Worm (Caenorhabditis elegans) whole organism, mixed stage, embryonic: ENCODE results near the gene C27A2.8.

Experiments used
- M03D4.4 ChIP-seq: sonication (generic microtip); optimal IDR thresholded peaks from 2 replicates; lab custom pipeline; 2017; ENCODE audit warnings: mild to moderate bottlenecking, missing genetic modification characterization, missing compliant biosample characterization
- bed-3 ChIP-seq: fragments of 200-800 bp; sonication (Bioruptor generic); optimal IDR thresholded peaks from 3 replicates; lab custom pipeline; 2018; ENCODE audit warnings: mild to moderate bottlenecking, missing genetic modification characterization, moderate library complexity, missing compliant biosample characterization
- blmp-1 ChIP-seq: fragments of 150-350 bp; optimal IDR thresholded peaks from 2 replicates; lab custom pipeline; 2014; ENCODE audit warnings: missing biosample characterization, missing genetic modification characterization
- ceh-39 ChIP-seq: fragments of 150-350 bp; optimal IDR thresholded peaks from 2 replicates; lab custom pipeline; 2014; ENCODE audit warnings: missing biosample characterization, missing genetic modification characterization
- ceh-43 ChIP-seq: fragments of 200-800 bp; sonication (Bioruptor generic); optimal IDR thresholded peaks from 2 replicates; lab custom pipeline; 2018; ENCODE audit warnings: mild to moderate bottlenecking, missing genetic modification characterization, moderate library complexity, missing compliant biosample characterization
- ceh-83 ChIP-seq: fragments of 200-800 bp; sonication (Bioruptor generic); optimal IDR thresholded peaks from 2 replicates; lab custom pipeline; 2018; ENCODE audit warnings: mild to moderate bottlenecking, missing genetic modification characterization, missing compliant biosample characterization
- ces-1 ChIP-seq: fragments of 150-350 bp; optimal IDR thresholded peaks from 2 replicates; lab custom pipeline; 2014; ENCODE audit warnings: missing biosample characterization, missing genetic modification reagents, missing genetic modification characterization
- cnd-1 ChIP-seq: fragments of 200-800 bp; sonication (Bioruptor generic); optimal IDR thresholded peaks from 2 replicates; lab custom pipeline; 2018; ENCODE audit warnings: mild to moderate bottlenecking, missing genetic modification characterization, missing compliant biosample characterization
- drap-1 ChIP-seq: fragments of 200-800 bp; sonication (Bioruptor generic); optimal IDR thresholded peaks from 3 replicates; lab custom pipeline; 2018; ENCODE audit warnings: mild to moderate bottlenecking, missing genetic modification characterization, missing compliant biosample characterization
- elt-1 ChIP-seq: sonication (generic microtip); optimal IDR thresholded peaks from 2 replicates; lab custom pipeline; 2017; ENCODE audit warnings: missing genetic modification characterization, mild to moderate bottlenecking, missing compliant biosample characterization, antibody characterized with exemption, moderate library complexity, borderline replicate concordance; ENCODE audit not compliant: insufficient read depth
- elt-3 ChIP-seq: fragments of 150-350 bp; optimal IDR thresholded peaks from 2 replicates; lab custom pipeline; 2014; ENCODE audit warnings: missing biosample characterization, missing genetic modification characterization
- flh-1 ChIP-seq: fragments of 200-800 bp; sonication (Bioruptor generic); optimal IDR thresholded peaks from 2 replicates; lab custom pipeline; 2018; ENCODE audit warnings: mild to moderate bottlenecking, missing genetic modification characterization, moderate library complexity, missing compliant biosample characterization
- ham-2 ChIP-seq: fragments of 200-800 bp; sonication (Bioruptor generic); optimal IDR thresholded peaks from 2 replicates; lab custom pipeline; 2018; ENCODE audit warnings: mild to moderate bottlenecking, missing genetic modification characterization, missing compliant biosample characterization
- hlh-1 ChIP-seq: fragments of 150-350 bp; optimal IDR thresholded peaks from 2 replicates; lab custom pipeline; 2014; ENCODE audit warnings: missing biosample characterization, missing genetic modification reagents, missing genetic modification characterization
- lin-13 ChIP-seq: fragments of 150-350 bp; optimal IDR thresholded peaks from 2 replicates; lab custom pipeline; 2014; ENCODE audit warnings: missing biosample characterization, missing genetic modification characterization
- lin-32 ChIP-seq: fragments of 200-800 bp; sonication (Bioruptor generic); optimal IDR thresholded peaks from 2 replicates; lab custom pipeline; 2018; ENCODE audit warnings: mild to moderate bottlenecking, missing genetic modification characterization, missing compliant biosample characterization
- lsy-2 ChIP-seq: fragments of 150-350 bp; optimal IDR thresholded peaks from 2 replicates; lab custom pipeline; 2014; ENCODE audit warnings: missing biosample characterization, missing genetic modification characterization
- mab-5 ChIP-seq: fragments of 150-350 bp; optimal IDR thresholded peaks from 2 replicates; lab custom pipeline; 2014; ENCODE audit warnings: missing biosample characterization, missing genetic modification characterization
- mep-1 ChIP-seq: fragments of 150-350 bp; optimal IDR thresholded peaks from 2 replicates; lab custom pipeline; 2017; ENCODE audit warnings: missing biosample characterization, missing genetic modification reagents, missing genetic modification characterization, inconsistent platforms
- mls-2 ChIP-seq: sonication (generic microtip); optimal IDR thresholded peaks from 2 replicates; lab custom pipeline; 2016; ENCODE audit warnings: mild to moderate bottlenecking, missing genetic modification characterization, moderate library complexity, missing compliant biosample characterization
- nhr-12 ChIP-seq: fragments of 150-350 bp; optimal IDR thresholded peaks from 2 replicates; lab custom pipeline; 2014; ENCODE audit warnings: missing biosample characterization, missing genetic modification characterization
- nhr-2 ChIP-seq: fragments of 150-350 bp; optimal IDR thresholded peaks from 2 replicates; lab custom pipeline; 2014; ENCODE audit warnings: missing biosample characterization, missing genetic modification characterization
- nhr-237 ChIP-seq: fragments of 150-350 bp; optimal IDR thresholded peaks from 2 replicates; lab custom pipeline; 2014; ENCODE audit warnings: missing biosample characterization, missing genetic modification characterization
- nhr-28 ChIP-seq: fragments of 150-350 bp; optimal IDR thresholded peaks from 2 replicates; lab custom pipeline; 2014; ENCODE audit warnings: missing biosample characterization, missing genetic modification characterization
- nhr-76 ChIP-seq: sonication (generic microtip); optimal IDR thresholded peaks from 2 replicates; lab custom pipeline; 2017; ENCODE audit warnings: missing biosample characterization, missing genetic modification characterization
- pha-4 ChIP-seq: fragments of 150-350 bp; optimal IDR thresholded peaks from 2 replicates; lab custom pipeline; 2018; ENCODE audit warnings: missing biosample characterization, missing genetic modification reagents, missing genetic modification characterization
- sem-2 ChIP-seq: fragments of 200-800 bp; sonication (Bioruptor generic); optimal IDR thresholded peaks from 2 replicates; lab custom pipeline; 2018; ENCODE audit warnings: mild to moderate bottlenecking, missing genetic modification characterization, missing compliant biosample characterization
- snpc-4 ChIP-seq: fragments of 150-350 bp; optimal IDR thresholded peaks from 2 replicates; lab custom pipeline; 2014; ENCODE audit warnings: missing biosample characterization, missing genetic modification characterization
- sptf-1 ChIP-seq: sonication (generic microtip); optimal IDR thresholded peaks from 2 replicates; lab custom pipeline; 2017; ENCODE audit warnings: mild to moderate bottlenecking, missing genetic modification characterization, moderate library complexity, missing compliant biosample characterization
- tbx-8 ChIP-seq: fragments of 200-800 bp; sonication (Bioruptor generic); optimal IDR thresholded peaks from 2 replicates; lab custom pipeline; 2018; ENCODE audit warnings: mild to moderate bottlenecking, missing genetic modification characterization, moderate library complexity, missing compliant biosample characterization
- unc-120 ChIP-seq: sonication (generic microtip); optimal IDR thresholded peaks from 2 replicates; lab custom pipeline; 2017; ENCODE audit warnings: missing genetic modification characterization, missing compliant biosample characterization; ENCODE audit not compliant: poor library complexity, severe bottlenecking
- unc-39 ChIP-seq: fragments of 150-350 bp; optimal IDR thresholded peaks from 2 replicates; lab custom pipeline; 2014; ENCODE audit warnings: missing biosample characterization, missing genetic modification characterization
- unc-62 ChIP-seq: fragments of 150-350 bp; optimal IDR thresholded peaks from 2 replicates; lab custom pipeline; 2014; ENCODE audit warnings: missing biosample characterization, missing genetic modification reagents, missing genetic modification characterization
- zip-8 ChIP-seq: fragments of 150-350 bp; optimal IDR thresholded peaks from 2 replicates; lab custom pipeline; 2014; ENCODE audit warnings: missing biosample characterization, missing genetic modification characterization
- ztf-11 ChIP-seq: fragments of 150-350 bp; optimal IDR thresholded peaks from 2 replicates; lab custom pipeline; 2014; ENCODE audit warnings: missing biosample characterization, missing genetic modification characterization

The C27A2.8 gene

DNA sequence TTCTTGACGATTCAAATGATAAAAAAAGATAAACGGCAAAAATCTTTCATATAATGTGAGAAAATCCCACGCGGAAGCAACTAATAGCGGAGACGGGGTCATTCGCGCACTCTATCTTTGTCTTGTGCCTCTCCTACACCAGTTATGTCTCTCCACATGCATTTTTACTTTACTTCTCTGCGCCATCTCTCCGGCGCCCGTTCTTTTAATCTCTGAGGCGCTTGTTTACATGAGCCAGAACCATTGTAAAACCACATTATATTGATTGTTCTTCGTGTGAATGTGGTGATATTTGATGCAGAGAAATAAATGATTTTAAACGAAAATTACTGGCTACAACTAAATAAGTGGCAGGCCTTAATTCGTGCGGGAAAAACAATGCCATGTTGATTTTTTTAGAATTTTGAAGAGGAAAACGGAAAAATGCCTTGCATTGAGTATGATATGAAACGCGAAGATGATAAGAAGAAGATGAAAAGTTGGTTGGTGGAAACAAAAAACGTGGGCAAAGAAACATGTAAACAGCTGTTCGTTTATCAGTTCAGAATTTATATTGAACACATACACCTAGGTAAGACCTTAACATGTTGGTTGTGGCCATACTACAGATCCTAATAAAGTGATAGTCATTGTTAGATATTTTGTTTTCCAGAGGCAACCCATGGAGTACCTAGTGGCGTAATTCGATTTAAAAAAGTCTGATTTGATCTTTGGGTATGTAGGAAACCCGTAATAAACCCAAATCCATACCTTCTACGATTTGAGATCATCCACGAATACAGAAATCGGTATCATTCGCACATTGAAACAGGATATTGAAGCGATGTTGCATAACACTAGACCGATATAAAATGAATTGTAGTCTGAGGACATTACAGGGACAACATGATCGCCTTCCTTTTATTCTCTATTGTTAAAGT is 24.8 kb upstream of the C27A2.8 start, which contains the start of gene C04G6.2:
Gene C04G6.2 (plus strand): TSS at position 870 of the 920 bp plus-strand sequence.
- TF ChIP-seq mab-5: no peak
- TF ChIP-seq ces-1: peak; percentile 49
- no peak for TF ChIP-seq blmp-1 (tag; lab: Kevin White, UChicago)
- no peak for TF ChIP-seq zip-8 (tag; lab: Kevin White, UChicago)
- TF ChIP-seq ceh-83 (GFP tag; lab: Kevin White, UChicago): no peak
- TF ChIP-seq drap-1 (GFP tag; lab: Kevin White, UChicago): no peak
- TF ChIP-seq lin-32 (GFP tag; lab: Kevin White, UChicago): no peak
- TF ChIP-seq M03D4.4: peak; percentile 16
- no peak for TF ChIP-seq elt-3 (tag; lab: Kevin White, UChicago)
- peak; percentile 14 for TF ChIP-seq sptf-1 (tag; lab: Kevin White, UChicago)
- TF ChIP-seq sem-2 (GFP tag; lab: Kevin White, UChicago): no peak
- no peak for TF ChIP-seq bed-3 (GFP tag; lab: Kevin White, UChicago)
- TF ChIP-seq ztf-11 (tag; lab: Kevin White, UChicago): no peak
- TF ChIP-seq ceh-43 (GFP tag; lab: Kevin White, UChicago): no peak
- TF ChIP-seq lin-13 (tag; lab: Kevin White, UChicago): no peak
- peak; percentile 69 for TF ChIP-seq nhr-237 (tag; lab: Kevin White, UChicago)
- TF ChIP-seq mep-1 (tag; lab: Kevin White, UChicago): peak; percentile 45
- TF ChIP-seq nhr-76 (tag; lab: Kevin White, UChicago): no peak
- TF ChIP-seq unc-39: no peak
- no peak for TF ChIP-seq unc-62 (GFP tag; lab: Kevin White, UChicago)
- TF ChIP-seq snpc-4 (tag; lab: Kevin White, UChicago): no peak
- TF ChIP-seq flh-1 (GFP tag; lab: Kevin White, UChicago): no peak
- TF ChIP-seq ham-2 (GFP tag; lab: Kevin White, UChicago): peak; percentile 76
- TF ChIP-seq cnd-1 (tag; lab: Kevin White, UChicago): no peak
- TF ChIP-seq ceh-39: no peak
- TF ChIP-seq hlh-1 (tag; lab: Kevin White, UChicago): no peak
- TF ChIP-seq unc-120 (tag; lab: Kevin White, UChicago): peak; percentile 26
- no peak for TF ChIP-seq tbx-8
- no peak for TF ChIP-seq nhr-2 (tag; lab: Kevin White, UChicago)
- TF ChIP-seq nhr-28: no peak
- TF ChIP-seq mls-2: peak; percentile 43
- no peak for TF ChIP-seq lsy-2 (tag; lab: Kevin White, UChicago)
- TF ChIP-seq pha-4 (tag; lab: Kevin White, UChicago): peak; percentile 96
- TF ChIP-seq elt-1 (tag; lab: Kevin White, UChicago): no peak
- TF ChIP-seq nhr-12 (tag; lab: Kevin White, UChicago): no peak

DNA sequence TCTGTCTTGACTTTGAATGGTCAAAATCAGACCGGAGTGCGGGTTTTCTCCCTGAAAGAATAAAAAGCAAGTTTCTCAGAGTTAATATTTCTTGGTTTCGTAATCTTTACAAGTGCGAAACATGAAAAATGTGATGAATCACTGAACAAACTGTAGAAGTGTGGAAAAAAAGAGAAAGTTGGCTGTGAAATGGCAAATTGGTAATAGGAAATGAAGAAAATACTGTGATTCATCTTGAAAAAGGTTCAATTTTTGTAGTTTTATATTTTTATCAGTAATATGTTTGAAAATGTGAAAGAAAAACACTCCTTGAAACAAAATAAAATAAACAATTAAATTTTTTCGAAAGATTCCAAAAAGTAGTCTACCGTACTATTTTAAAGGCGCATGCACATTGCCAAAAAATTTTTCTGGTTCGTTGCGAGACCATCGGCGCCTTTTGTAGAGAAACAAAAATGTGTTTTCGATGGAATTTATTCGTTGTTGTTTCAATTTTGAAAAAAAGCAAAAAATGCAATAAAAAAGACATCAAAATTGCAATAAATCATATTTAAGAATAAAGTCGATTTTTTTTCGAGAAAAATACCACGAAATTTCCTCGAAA is 23.9 kb upstream of the C27A2.8 start, which contains the start of gene pld-1:
Gene pld-1 (minus strand): TSS at position 51 of the 604 bp plus-strand sequence.
- TF ChIP-seq lin-32 (GFP tag; lab: Kevin White, UChicago) (no peak), mep-1 (tag; lab: Kevin White, UChicago) (no peak), cnd-1 (tag; lab: Kevin White, UChicago) (no peak), mab-5 (no peak), snpc-4 (tag; lab: Kevin White, UChicago) (no peak), pha-4 (tag; lab: Kevin White, UChicago) (no peak), elt-3 (tag; lab: Kevin White, UChicago) (no peak), bed-3 (GFP tag; lab: Kevin White, UChicago) (no peak), ceh-39 (no peak), sem-2 (GFP tag; lab: Kevin White, UChicago) (no peak), ham-2 (GFP tag; lab: Kevin White, UChicago) (no peak), sptf-1 (tag; lab: Kevin White, UChicago) (no peak), M03D4.4 (no peak), zip-8 (tag; lab: Kevin White, UChicago) (no peak), flh-1 (GFP tag; lab: Kevin White, UChicago) (no peak)
